Worm (Caenorhabditis elegans): Measurements from ENCODE around the gene F56D6.9.

F56D6.9 gene

DNA sequence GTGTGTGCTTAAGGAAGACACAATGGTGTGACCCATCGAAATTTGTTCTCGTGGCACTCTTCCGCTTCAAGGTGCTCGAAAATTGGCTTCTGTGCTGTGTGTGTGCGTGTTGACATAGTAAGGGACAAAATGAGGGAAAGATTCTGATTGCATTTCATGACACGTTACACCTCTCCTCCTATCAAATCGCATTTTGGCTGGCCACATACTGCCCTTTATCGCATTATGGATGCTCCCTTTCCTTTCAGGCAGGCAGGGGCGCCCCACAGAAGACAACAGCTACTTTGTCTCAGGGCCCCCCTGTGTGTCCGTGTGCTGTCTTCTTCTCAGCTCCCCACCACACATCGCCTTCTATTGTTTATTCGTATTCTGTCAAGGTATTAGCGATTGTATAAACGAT lies 44.6 kb upstream of the F56D6.9 start:
- TF ChIP-seq pax-1 (tag; optimal IDR thresholded peaks at IDR 0.05) (no peak), npax-4 (tag; optimal IDR thresholded peaks at IDR 0.05) (no peak), unc-42 (tag; optimal IDR thresholded peaks at IDR 0.05) (peak; percentile 91), ceh-48 (tag; optimal IDR thresholded peaks at IDR 0.05) (no peak), lin-11 (tag; optimal IDR thresholded peaks at IDR 0.05) (no peak), hlh-8 (tag; optimal IDR thresholded peaks at IDR 0.05) (no peak), pha-4 (tag; optimal IDR thresholded peaks at IDR 0.05) (no peak), gmeb-2 (tag; optimal IDR thresholded peaks at IDR 0.05) (no peak), fkh-10 (GFP tag; optimal IDR thresholded peaks at IDR 0.05) (no peak), nfya-1 (tag; optimal IDR thresholded peaks at IDR 0.05) (no peak), dmd-4 (tag; optimal IDR thresholded peaks at IDR 0.05; ENCODE audit: borderline replicate concordance) (no peak), pqm-1 (tag; optimal IDR thresholded peaks at IDR 0.05) (no peak), pha-2 (tag; optimal IDR thresholded peaks at IDR 0.05) (no peak), ceh-18 (tag; optimal IDR thresholded peaks at IDR 0.05) (no peak), fkh-6 (tag; optimal IDR thresholded peaks at IDR 0.05) (no peak), che-1 (tag; optimal IDR thresholded peaks at IDR 0.05) (no peak), ceh-22 (tag; optimal IDR thresholded peaks at IDR 0.05) (no peak), elt-4 (tag; optimal IDR thresholded peaks at IDR 0.05) (peak; percentile 12), ceh-2 (tag; optimal IDR thresholded peaks at IDR 0.05) (no peak), K09A11.1 (tag; optimal IDR thresholded peaks at IDR 0.05; ENCODE audit: insufficient read depth) (no peak), hlh-30 (tag; optimal IDR thresholded peaks at IDR 0.05; ENCODE audit: insufficient read depth) (no peak), ceh-34 (tag; optimal IDR thresholded peaks at IDR 0.05) (peak; percentile 1), unc-55 (GFP tag; optimal IDR thresholded peaks at IDR 0.05) (no peak)

DNA sequence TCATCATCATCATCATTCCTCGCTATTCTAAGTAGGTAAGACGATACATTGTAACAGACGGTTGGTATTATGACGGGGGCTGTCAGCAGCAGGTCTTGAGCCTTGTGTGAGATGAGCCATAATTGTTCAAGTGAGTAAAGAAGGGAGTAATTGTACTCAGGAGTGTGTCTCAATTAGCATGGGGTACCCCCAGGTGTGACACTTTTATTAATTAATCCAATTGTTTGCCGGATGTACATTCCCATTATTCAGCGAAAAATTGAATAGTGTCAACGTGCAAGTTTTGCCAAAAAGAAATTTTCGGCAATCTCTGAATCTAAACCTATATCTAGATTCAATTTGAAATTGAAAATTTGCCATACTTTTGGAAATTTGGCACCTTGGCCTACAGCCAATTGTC lies 43.1 kb upstream of the F56D6.9 start:
- TF ChIP-seq lin-11 (tag; optimal IDR thresholded peaks at IDR 0.05) (no peak), ceh-30 (tag; optimal IDR thresholded peaks at IDR 0.05) (no peak), syd-9 (tag; optimal IDR thresholded peaks at IDR 0.05) (no peak), ceh-34 (tag; optimal IDR thresholded peaks at IDR 0.05) (no peak), odd-2 (tag; optimal IDR thresholded peaks at IDR 0.05) (no peak), K09A11.1 (tag; optimal IDR thresholded peaks at IDR 0.05; ENCODE audit: insufficient read depth) (no peak)

DNA sequence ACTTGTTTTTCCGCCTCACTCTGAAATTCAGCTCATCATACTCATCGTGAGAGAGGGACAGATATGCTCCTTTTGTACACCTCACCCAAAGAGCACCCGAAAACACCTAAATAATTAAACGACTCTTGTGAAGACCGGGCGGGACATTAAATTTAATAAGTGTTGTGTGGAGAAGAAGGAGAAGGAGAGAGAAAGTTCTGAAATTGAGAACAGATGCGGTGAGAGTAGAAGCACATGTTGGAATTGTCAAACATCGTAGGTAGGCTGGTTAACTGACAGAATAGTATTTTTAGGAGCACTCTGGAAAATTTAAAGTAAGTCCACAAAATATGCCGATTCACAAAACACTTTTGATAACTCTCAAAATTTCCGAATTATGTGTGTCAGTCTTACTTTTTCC lies 38.6 kb upstream of the F56D6.9 start:
- TF ChIP-seq ceh-30 (tag; optimal IDR thresholded peaks at IDR 0.05) (no peak), sox-2 (GFP tag; IDR thresholded peaks at IDR 0.05) (no peak), mec-3 (tag; optimal IDR thresholded peaks at IDR 0.05; ENCODE audit: borderline replicate concordance) (no peak), madf-2 (tag; optimal IDR thresholded peaks at IDR 0.05) (no peak), fkh-10 (GFP tag; optimal IDR thresholded peaks at IDR 0.05) (no peak), pax-1 (tag; optimal IDR thresholded peaks at IDR 0.05) (no peak), K02D7.2 (tag; optimal IDR thresholded peaks at IDR 0.05) (no peak), pha-2 (tag; optimal IDR thresholded peaks at IDR 0.05) (no peak)

DNA sequence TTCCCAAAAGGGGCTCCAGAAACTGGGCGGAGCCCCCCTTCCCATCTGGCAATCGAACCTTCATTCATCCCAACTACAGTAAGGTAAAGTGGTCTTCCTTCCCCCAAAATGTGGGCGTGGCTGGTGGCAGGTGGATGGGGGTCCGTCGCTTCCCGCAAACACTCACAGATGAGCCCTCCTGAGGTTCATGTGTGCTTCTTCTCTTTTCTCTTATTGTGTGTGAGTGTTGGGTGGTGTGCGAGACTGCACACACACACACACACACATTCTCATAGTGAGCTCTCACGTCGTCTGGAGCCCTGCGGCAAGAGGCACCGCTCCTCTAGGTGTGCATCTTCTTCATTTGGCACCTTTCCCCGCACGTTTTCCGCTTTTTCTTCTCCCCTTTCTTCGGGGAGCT lies 37.5 kb upstream of the F56D6.9 start:
- TF ChIP-seq tbx-2 (tag; optimal IDR thresholded peaks at IDR 0.05) (peak; percentile 38), unc-86 (tag; optimal IDR thresholded peaks at IDR 0.05) (no peak), hlh-6 (tag; optimal IDR thresholded peaks at IDR 0.05) (peak; percentile 22), sox-4 (tag; optimal IDR thresholded peaks at IDR 0.05) (peak; percentile 1), hlh-8 (tag; optimal IDR thresholded peaks at IDR 0.05) (peak; percentile 21), ceh-31 (tag; optimal IDR thresholded peaks at IDR 0.05) (peak; percentile 33), ceh-14 (tag; optimal IDR thresholded peaks at IDR 0.05) (no peak), pha-4 (tag; optimal IDR thresholded peaks at IDR 0.05) (no peak), fkh-6 (tag; optimal IDR thresholded peaks at IDR 0.05) (no peak), rnt-1 (tag; optimal IDR thresholded peaks at IDR 0.05) (peak; percentile 16), fkh-10 (GFP tag; optimal IDR thresholded peaks at IDR 0.05) (no peak)
